Fruit fly (Drosophila melanogaster): Measurements from ENCODE around the gene tara.
A peak's percentile ranks its signal among the peaks of the same experiment; 100 is the strongest.

Gene tara

DNA sequence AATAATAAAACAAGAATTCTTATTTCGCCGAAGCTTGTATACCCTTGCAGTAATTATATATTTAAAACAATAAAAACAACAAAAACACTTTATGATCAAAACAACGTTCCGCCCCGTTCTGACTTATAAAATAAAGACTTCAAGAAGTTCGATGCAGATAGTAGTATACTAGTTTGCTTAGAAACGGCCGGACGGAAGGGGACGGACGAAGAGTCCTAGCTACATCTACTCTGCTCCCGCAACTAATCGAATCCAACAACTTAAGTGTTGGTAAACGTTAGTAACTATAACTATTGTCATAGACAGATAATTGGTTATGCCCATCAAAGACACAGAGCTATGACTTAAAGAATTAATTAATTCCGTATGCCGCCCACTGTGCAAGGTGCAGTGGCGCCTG is 59.0 kb downstream of the tara start (continued):
- TF ChIP-seq CG8290 (GFP tag; optimal IDR thresholded peaks at IDR 0.05) = no peak
- TF ChIP-seq CG8290 (tag; optimal IDR thresholded peaks at IDR 0.05) = no peak
- TF ChIP-seq CG34422 (GFP tag; IDR thresholded peaks at IDR 0.05) = no peak
- no peak for TF ChIP-seq CG7556 (GFP tag; optimal IDR thresholded peaks at IDR 0.05)
- TF ChIP-seq Xrp1 (GFP tag; IDR thresholded peaks at IDR 0.05) = 0 out of 2 replicates have a peak, but pooled peaks have one; percentile 7
- no peak for TF ChIP-seq CG14050 (GFP tag; IDR thresholded peaks at IDR 0.05)

DNA sequence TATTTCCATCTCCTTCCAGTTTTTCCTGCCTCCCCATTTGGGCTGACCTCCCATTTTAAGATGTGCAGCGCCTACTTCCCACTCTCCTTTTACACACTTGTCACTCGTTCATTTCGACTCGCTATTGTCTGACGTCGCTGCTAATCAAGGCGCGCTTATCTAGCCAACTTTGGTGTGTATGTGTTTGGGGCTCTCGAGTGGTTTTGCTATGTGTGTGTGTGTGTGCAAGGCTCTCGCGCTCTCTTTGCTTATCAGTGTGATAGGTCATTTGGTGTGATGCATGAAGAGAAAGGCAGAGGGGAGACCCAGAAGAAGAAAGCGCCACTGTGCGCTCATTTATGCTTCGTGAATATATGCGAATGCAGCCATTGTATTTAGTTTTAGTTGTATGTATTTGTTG is 59.5 kb downstream of the tara start:
- no peak for TF ChIP-seq Doc2 (GFP tag; IDR thresholded peaks at IDR 0.05)
- no peak for TF ChIP-seq tna (GFP tag; IDR thresholded peaks at IDR 0.05; ENCODE audit: partially characterized antibody)
- TF ChIP-seq CG12769 (tag; optimal IDR thresholded peaks at IDR 0.05) = peak; percentile 27
- TF ChIP-seq fd102C (GFP tag; optimal IDR thresholded peaks at IDR 0.05) = no peak
- TF ChIP-seq CG9817 (tag; optimal IDR thresholded peaks at IDR 0.05) = no peak
- TF ChIP-seq CG12155 (GFP tag; optimal IDR thresholded peaks at IDR 0.05) = peak; percentile 78
- TF ChIP-seq CG2199 (GFP tag; IDR thresholded peaks at IDR 0.05) = 0 out of 3 replicates have a peak, but pooled peaks have one; percentile 41
- 0 out of 2 replicates have a peak, but pooled peaks have one; percentile 29 for TF ChIP-seq Nf-YA (GFP tag; IDR thresholded peaks at IDR 0.05)
- TF ChIP-seq sisA (GFP tag; IDR thresholded peaks at IDR 0.05) = no peak
- TF ChIP-seq Med (GFP tag) = no peak
- no peak for TF ChIP-seq ro (GFP tag; IDR thresholded peaks at IDR 0.05)
- no peak for TF ChIP-seq CG8089 (GFP tag; optimal IDR thresholded peaks at IDR 0.05)
- no peak for TF ChIP-seq CG2889 (GFP tag; IDR thresholded peaks at IDR 0.05)
- TF ChIP-seq Vsx1 (GFP tag; optimal IDR thresholded peaks at IDR 0.05) = peak; percentile 76
- peak; percentile 39 for TF ChIP-seq mirr (GFP tag; optimal IDR thresholded peaks at IDR 0.05)
- TF ChIP-seq Hr78 (GFP tag; optimal IDR thresholded peaks at IDR 0.05) = peak in 1 of 2 experiments; percentile 97
- peak; percentile 71 for TF ChIP-seq crol (GFP tag; IDR thresholded peaks at IDR 0.05)
- peak; percentile 26 for TF ChIP-seq CG4707 (GFP tag; optimal IDR thresholded peaks at IDR 0.05)
- TF ChIP-seq CG17328 (GFP tag; IDR thresholded peaks at IDR 0.05) = no peak
- TF ChIP-seq cg (GFP tag; optimal IDR thresholded peaks at IDR 0.05) = peak; percentile 90
- TF ChIP-seq psq (GFP tag; optimal IDR thresholded peaks at IDR 0.05) = no peak
- TF ChIP-seq CG11085 (GFP tag; IDR thresholded peaks at IDR 0.05) = no peak
- TF ChIP-seq CG17568 (GFP tag; optimal IDR thresholded peaks at IDR 0.05) = no peak
- TF ChIP-seq sug (tag; optimal IDR thresholded peaks at IDR 0.05) = peak; percentile 40
- TF ChIP-seq Xbp1 (GFP tag; optimal IDR thresholded peaks at IDR 0.05) = no peak
- TF ChIP-seq CG10979 (tag; optimal IDR thresholded peaks at IDR 0.05) = no peak
- TF ChIP-seq Chrac-16 (GFP tag; optimal IDR thresholded peaks at IDR 0.05) = no peak
- TF ChIP-seq H2.0 (GFP tag; IDR thresholded peaks at IDR 0.05) = no peak
- TF ChIP-seq Dip3 (GFP tag; optimal IDR thresholded peaks at IDR 0.05) = no peak
- TF ChIP-seq Dll (GFP tag; IDR thresholded peaks at IDR 0.05; ENCODE audit: partially characterized antibody) = 0 out of 4 replicates have a peak, but pooled peaks have one; percentile 15
- peak; percentile 55 for TF ChIP-seq pros (GFP tag; optimal IDR thresholded peaks at IDR 0.05)
- peak; percentile 95 for TF ChIP-seq z (GFP tag; IDR thresholded peaks at IDR 0.05)
- TF ChIP-seq sna (GFP tag; IDR thresholded peaks at IDR 0.05; ENCODE audit: partially characterized antibody) = no peak
- no peak for TF ChIP-seq CG3065 (GFP tag; optimal IDR thresholded peaks at IDR 0.05)
- TF ChIP-seq GATAe (GFP tag; conservative IDR thresholded peaks at IDR 0.05) = peak; percentile 54
- TF ChIP-seq NFAT (GFP tag; IDR thresholded peaks at IDR 0.05) = no peak
- no peak for TF ChIP-seq oc (tag; optimal IDR thresholded peaks at IDR 0.05)
- TF ChIP-seq CG3163 (GFP tag; optimal IDR thresholded peaks at IDR 0.05) = peak; percentile 8
- TF ChIP-seq CG10431 (GFP tag; optimal IDR thresholded peaks at IDR 0.05) = no peak
- TF ChIP-seq exex (tag; optimal IDR thresholded peaks at IDR 0.05) = peak; percentile 38
- peak; percentile 50 for TF ChIP-seq grn (GFP tag; optimal IDR thresholded peaks at IDR 0.05)
- 0 out of 4 replicates have a peak, but pooled peaks have one; percentile 63 for TF ChIP-seq chinmo (GFP tag; IDR thresholded peaks at IDR 0.05; ENCODE audit: partially characterized antibody)
- peak; percentile 9 for TF ChIP-seq kni (GFP tag; optimal IDR thresholded peaks at IDR 0.05)
- no peak for TF ChIP-seq CG12071 (GFP tag; optimal IDR thresholded peaks at IDR 0.05)
